Fruit fly (Drosophila melanogaster): ENCODE results near the gene CG12071.

- TF ChIP-seq Rx (GFP tag; IDR thresholded peaks at IDR 0.05) (no peak), Sin3A (optimal IDR thresholded peaks at IDR 0.05) (no peak), hth (optimal IDR thresholded peaks at IDR 0.05) (no peak), Vsx1 (GFP tag; optimal IDR thresholded peaks at IDR 0.05) (no peak), org-1 (GFP tag; optimal IDR thresholded peaks at IDR 0.05) (no peak), gfzf (GFP tag; optimal IDR thresholded peaks at IDR 0.05) (no peak)
Observed at dm6 chr3R:30903994-30904393, 23.2 kb upstream of the CG12071 start.
